Worm (Caenorhabditis elegans): ENCODE results near the gene cpg-8.
A peak's percentile ranks its signal among the peaks of the same experiment; 100 is the strongest.

cpg-8 gene

DNA sequence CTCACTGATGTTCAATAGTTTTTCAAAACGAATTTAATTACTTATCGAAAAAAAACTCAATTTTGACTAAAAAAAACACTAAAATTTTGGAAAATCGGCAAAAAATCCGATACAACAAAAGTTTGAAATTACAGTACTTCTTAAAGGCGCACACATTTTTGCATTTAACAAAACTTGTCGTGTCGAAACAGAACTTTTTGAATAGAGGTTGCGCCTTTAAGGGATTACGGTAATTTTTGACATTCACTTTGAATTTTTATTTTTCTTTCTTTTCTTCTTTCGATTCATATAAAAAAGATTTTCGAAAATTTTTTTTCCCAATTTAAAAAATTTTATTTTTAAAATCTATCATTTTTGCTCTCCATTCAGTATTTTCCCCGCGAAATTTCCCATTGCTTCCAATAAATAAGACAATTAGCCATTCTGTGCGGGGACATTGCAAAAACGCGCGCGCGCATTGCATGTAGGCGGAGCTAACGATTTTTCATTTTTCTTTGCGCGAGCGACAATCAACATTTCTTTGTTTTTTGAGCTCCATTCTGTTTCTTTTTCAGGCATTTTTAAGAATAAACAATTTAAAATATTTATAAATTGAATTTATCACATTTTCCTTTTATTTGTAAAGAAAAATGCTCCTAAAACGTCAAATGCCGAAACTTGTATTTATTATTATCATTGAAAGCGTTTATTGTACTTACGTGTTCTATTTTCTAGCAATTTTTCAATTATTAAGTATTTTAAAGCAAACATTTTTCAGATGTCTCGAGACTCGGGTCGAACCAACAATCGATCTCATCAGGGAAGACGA is 39.1 kb upstream of the cpg-8 start, which contains the start of gene F39G3.3 (continued):
- no peak for TF ChIP-seq nhr-77 (tag; optimal IDR thresholded peaks at IDR 0.05)
- no peak for TF ChIP-seq elt-3 (tag; optimal IDR thresholded peaks at IDR 0.05)
- no peak for TF ChIP-seq nhr-23 (tag; optimal IDR thresholded peaks at IDR 0.05)
- peak; percentile 38 for TF ChIP-seq nhr-129 (tag; optimal IDR thresholded peaks at IDR 0.05)
- no peak for TF ChIP-seq egl-27 (tag; optimal IDR thresholded peaks at IDR 0.05)
- TF ChIP-seq ztf-4 (tag; optimal IDR thresholded peaks at IDR 0.05), result no peak
- TF ChIP-seq nhr-10 (tag; optimal IDR thresholded peaks at IDR 0.05), result no peak
- no peak for TF ChIP-seq aly-2 (tag; optimal IDR thresholded peaks at IDR 0.05)
- no peak for TF ChIP-seq nhr-11 (tag; optimal IDR thresholded peaks at IDR 0.05)
- TF ChIP-seq F13H6.1 (tag; optimal IDR thresholded peaks at IDR 0.05), result peak; percentile 58
- peak; percentile 54 for TF ChIP-seq nhr-25 (tag; optimal IDR thresholded peaks at IDR 0.05)
- no peak for TF ChIP-seq ceh-82 (tag; optimal IDR thresholded peaks at IDR 0.05)
- no peak for TF ChIP-seq ceh-16 (tag; optimal IDR thresholded peaks at IDR 0.05)
- TF ChIP-seq crh-2 (tag; optimal IDR thresholded peaks at IDR 0.05), result peak; percentile 42
- no peak for TF ChIP-seq lin-39 (tag; optimal IDR thresholded peaks at IDR 0.05)
- peak; percentile 59 for TF ChIP-seq lin-13 (GFP tag; optimal IDR thresholded peaks at IDR 0.05)

DNA sequence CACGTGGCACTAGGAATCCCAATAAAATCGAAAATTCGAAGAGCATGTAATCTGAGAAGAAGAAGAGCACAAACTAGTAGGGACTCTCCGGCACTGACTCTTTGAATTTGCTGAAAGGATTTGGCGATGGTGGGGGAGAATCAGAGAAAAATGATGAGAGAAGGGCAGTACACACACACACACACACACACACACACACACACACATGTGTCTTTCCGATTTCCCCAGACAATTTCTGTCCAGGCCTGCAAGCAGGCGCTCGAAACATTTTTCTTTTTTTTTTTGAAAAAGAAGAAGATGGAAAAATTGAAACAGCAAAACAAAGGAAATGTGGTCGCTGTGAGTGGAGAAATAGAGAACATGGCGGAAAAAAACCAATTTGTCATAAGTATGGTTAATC is 37.8 kb upstream of the cpg-8 start, which contains the start of gene tig-2:
Gene tig-2 (minus strand): TSS at position 87 of the 400 bp plus-strand sequence.
- TF ChIP-seq C34F6.9 (tag; optimal IDR thresholded peaks at IDR 0.05) (peak; percentile 29), nhr-21 (tag; optimal IDR thresholded peaks at IDR 0.05) (no peak), lin-13 (GFP tag; optimal IDR thresholded peaks at IDR 0.05) (peak; percentile 1), ztf-4 (tag; optimal IDR thresholded peaks at IDR 0.05) (no peak), ama-1 (optimal IDR thresholded peaks at IDR 0.05) (no peak), unc-62 (GFP tag; optimal IDR thresholded peaks at IDR 0.05) (no peak), ztf-1 (GFP tag; conservative IDR thresholded peaks at IDR 0.05) (no peak), zag-1 (tag; optimal IDR thresholded peaks at IDR 0.05) (no peak), nhr-129 (tag; optimal IDR thresholded peaks at IDR 0.05) (peak; percentile 54), nhr-77 (tag; optimal IDR thresholded peaks at IDR 0.05) (no peak), lin-39 (tag; optimal IDR thresholded peaks at IDR 0.05) (no peak), F13H6.1 (tag; optimal IDR thresholded peaks at IDR 0.05) (peak; percentile 58), mdl-1 (tag; optimal IDR thresholded peaks at IDR 0.05) (no peak), sem-4 (tag; optimal IDR thresholded peaks at IDR 0.05) (no peak), lsy-2 (tag; optimal IDR thresholded peaks at IDR 0.05) (peak in 1 of 2 experiments; percentile 20), elt-3 (tag; optimal IDR thresholded peaks at IDR 0.05) (no peak), Y55F3AM.14 (GFP tag; optimal IDR thresholded peaks at IDR 0.05) (peak; percentile 59), gmeb-1 (tag; optimal IDR thresholded peaks at IDR 0.05) (no peak), nhr-25 (tag; optimal IDR thresholded peaks at IDR 0.05) (no peak), crh-2 (tag; optimal IDR thresholded peaks at IDR 0.05) (peak; percentile 2), lin-11 (tag; optimal IDR thresholded peaks at IDR 0.05) (no peak), alr-1 (tag; optimal IDR thresholded peaks at IDR 0.05) (no peak), R02D3.7 (tag; optimal IDR thresholded peaks at IDR 0.05) (no peak)

DNA sequence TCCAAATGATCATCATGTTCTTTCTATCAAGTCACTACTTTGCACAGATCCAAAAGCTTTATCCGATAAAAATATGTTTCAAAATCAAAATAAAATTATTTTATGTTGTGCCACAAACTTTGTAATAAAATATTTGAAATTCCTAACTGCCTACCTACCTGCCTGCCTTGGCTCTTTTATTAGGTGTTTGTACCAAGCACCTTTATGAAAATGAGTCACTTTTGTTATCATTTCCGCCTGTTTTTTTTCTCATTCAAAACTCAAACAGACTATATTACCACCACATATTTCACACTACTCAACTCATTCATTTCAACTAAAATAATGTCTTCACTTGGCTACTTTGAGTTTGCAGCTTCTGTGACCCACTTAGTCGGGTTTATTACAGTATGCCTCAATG is 32.2 kb upstream of the cpg-8 start, which contains the start of gene F39G3.4:
Gene F39G3.4 (plus strand): TSS at position 301 of the 400 bp plus-strand sequence.
- TF ChIP-seq unc-62 (GFP tag; optimal IDR thresholded peaks at IDR 0.05) (no peak), nhr-11 (tag; optimal IDR thresholded peaks at IDR 0.05) (no peak), ZK546.5 (tag; optimal IDR thresholded peaks at IDR 0.05) (no peak), nhr-23 (tag; optimal IDR thresholded peaks at IDR 0.05) (no peak), snpc-4 (tag; optimal IDR thresholded peaks at IDR 0.05) (no peak), nhr-25 (tag; optimal IDR thresholded peaks at IDR 0.05) (no peak), aly-2 (tag; optimal IDR thresholded peaks at IDR 0.05) (no peak), blmp-1 (tag; optimal IDR thresholded peaks at IDR 0.05; ENCODE audit: insufficient read depth) (no peak), alr-1 (tag; optimal IDR thresholded peaks at IDR 0.05) (no peak), elt-1 (tag; optimal IDR thresholded peaks at IDR 0.05) (no peak)

DNA sequence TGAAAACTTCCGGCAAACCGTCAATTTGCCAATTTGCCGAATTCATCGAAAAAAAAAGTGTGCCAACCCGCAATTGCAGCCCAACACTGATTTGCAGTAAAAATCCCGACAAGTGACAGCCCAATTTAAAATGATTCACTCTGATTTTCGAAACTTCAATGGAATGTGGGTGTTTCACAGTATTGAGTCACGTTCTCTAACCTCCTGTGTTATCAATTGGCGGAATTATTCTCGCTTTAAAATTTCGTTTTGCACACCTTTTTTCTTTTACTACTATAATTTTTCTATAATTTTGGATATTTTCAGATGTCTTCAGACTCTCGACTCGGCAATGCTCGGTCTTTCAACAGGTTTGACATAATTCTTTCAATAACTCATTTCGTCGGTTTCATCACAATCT is 30.1 kb upstream of the cpg-8 start, which contains the start of gene F39G3.5:
Gene F39G3.5 (plus strand): TSS at position 301 of the 400 bp plus-strand sequence.
- TF ChIP-seq C34F6.9 (tag; optimal IDR thresholded peaks at IDR 0.05), result no peak
- no peak for TF ChIP-seq nhr-21 (tag; optimal IDR thresholded peaks at IDR 0.05)
- no peak for TF ChIP-seq lsy-2 (tag; optimal IDR thresholded peaks at IDR 0.05)
- TF ChIP-seq mbf-1 (tag; optimal IDR thresholded peaks at IDR 0.05), result no peak
- no peak for TF ChIP-seq ztf-11 (tag; optimal IDR thresholded peaks at IDR 0.05)
- no peak for TF ChIP-seq ztf-4 (tag; optimal IDR thresholded peaks at IDR 0.05)
- TF ChIP-seq elt-1 (tag; optimal IDR thresholded peaks at IDR 0.05), result no peak
